Worm (Caenorhabditis elegans) whole organism, L4/young adult: ENCODE results near the gene pept-1.

ENCODE experiments used
- W03F9.2 ChIP-seq: fragments of 150-350 bp; optimal IDR thresholded peaks from 2 replicates; lab custom pipeline; 2014; ENCODE audit warnings: missing biosample characterization, missing genetic modification characterization
- dao-5 ChIP-seq: sonication (generic microtip); optimal IDR thresholded peaks from 2 replicates; lab custom pipeline; 2016; ENCODE audit warnings: missing genotype, missing genetic modification characterization, moderate library complexity, missing compliant biosample characterization
- him-1 ChIP-seq: sonication (generic microtip); optimal IDR thresholded peaks from 2 replicates; lab custom pipeline; 2016; ENCODE audit warnings: missing genotype, missing genetic modification reagents, missing genetic modification characterization, missing compliant biosample characterization

- TF ChIP-seq him-1 (tag; lab: Kevin White, UChicago) (no peak), dao-5 (tag; lab: Kevin White, UChicago) (no peak), W03F9.2 (tag; lab: Kevin White, UChicago) (no peak)
Observed at ce11 chrX:6430510-6430909, 26.2 kb upstream of the pept-1 start, which contains the start of gene ctsa-2.
